Fruit fly (Drosophila melanogaster): ENCODE measurements around the gene JMJD5.

JMJD5 gene

dm6 chr3L:883786-884185, 42.6 kb upstream of the JMJD5 start:
- TF ChIP-seq HLH106 (tag; optimal IDR thresholded peaks at IDR 0.05) (no peak), Hr83 (GFP tag; optimal IDR thresholded peaks at IDR 0.05; ENCODE audit: poor library complexity, severe bottlenecking) (no peak), foxo (GFP tag; optimal IDR thresholded peaks at IDR 0.05) (no peak), sage (GFP tag; optimal IDR thresholded peaks at IDR 0.05) (no peak), rgr (GFP tag; optimal IDR thresholded peaks at IDR 0.05) (no peak), h (GFP tag; optimal IDR thresholded peaks at IDR 0.05) (no peak), CrebA (GFP tag; optimal IDR thresholded peaks at IDR 0.05; ENCODE audit: borderline replicate concordance) (no peak), CG32264 (GFP tag; optimal IDR thresholded peaks at IDR 0.05) (no peak), pan (optimal IDR thresholded peaks at IDR 0.05) (no peak), dl (GFP tag; optimal IDR thresholded peaks at IDR 0.05; ENCODE audit: insufficient read depth in 1 of 2, partially characterized antibody in 2 of 2) (no peak), Rel (GFP tag; optimal IDR thresholded peaks at IDR 0.05) (no peak), Rel (tag; optimal IDR thresholded peaks at IDR 0.05) (no peak), Sp1 (GFP tag; optimal IDR thresholded peaks at IDR 0.05) (no peak), CG9705 (GFP tag; optimal IDR thresholded peaks at IDR 0.05) (no peak), tai (GFP tag; optimal IDR thresholded peaks at IDR 0.05) (no peak), dsf (GFP tag; optimal IDR thresholded peaks at IDR 0.05; ENCODE audit: borderline replicate concordance) (no peak), jim (GFP tag; optimal IDR thresholded peaks at IDR 0.05) (no peak)

- TF ChIP-seq Abd-B (GFP tag; optimal IDR thresholded peaks at IDR 0.05) (no peak), CG32264 (GFP tag; optimal IDR thresholded peaks at IDR 0.05) (no peak), Hnf4 (GFP tag; optimal IDR thresholded peaks at IDR 0.05) (no peak), sv (GFP tag; optimal IDR thresholded peaks at IDR 0.05) (no peak)
Observed at dm6 chr3L:882892-883255, 41.7 kb upstream of the JMJD5 start.

- TF ChIP-seq Hr78 (GFP tag; optimal IDR thresholded peaks at IDR 0.05): no peak
- no peak for TF ChIP-seq ey (GFP tag; optimal IDR thresholded peaks at IDR 0.05)
- no peak for TF ChIP-seq OdsH (GFP tag; optimal IDR thresholded peaks at IDR 0.05)
- TF ChIP-seq usp (GFP tag; optimal IDR thresholded peaks at IDR 0.05): no peak
- TF ChIP-seq tai (GFP tag; optimal IDR thresholded peaks at IDR 0.05): no peak
- TF ChIP-seq Dfd (GFP tag; optimal IDR thresholded peaks at IDR 0.05): no peak
- TF ChIP-seq jim (GFP tag; optimal IDR thresholded peaks at IDR 0.05): no peak
- no peak for TF ChIP-seq foxo (GFP tag; optimal IDR thresholded peaks at IDR 0.05)
- TF ChIP-seq Rel (GFP tag; optimal IDR thresholded peaks at IDR 0.05): no peak
- TF ChIP-seq Rel (tag; optimal IDR thresholded peaks at IDR 0.05): no peak
- no peak for TF ChIP-seq Mio (GFP tag; optimal IDR thresholded peaks at IDR 0.05)
- no peak for TF ChIP-seq Sp1 (GFP tag; optimal IDR thresholded peaks at IDR 0.05)
- no peak for TF ChIP-seq lola (GFP tag; optimal IDR thresholded peaks at IDR 0.05)
Observed at dm6 chr3L:882236-882891, 41.2 kb upstream of the JMJD5 start.

DNA sequence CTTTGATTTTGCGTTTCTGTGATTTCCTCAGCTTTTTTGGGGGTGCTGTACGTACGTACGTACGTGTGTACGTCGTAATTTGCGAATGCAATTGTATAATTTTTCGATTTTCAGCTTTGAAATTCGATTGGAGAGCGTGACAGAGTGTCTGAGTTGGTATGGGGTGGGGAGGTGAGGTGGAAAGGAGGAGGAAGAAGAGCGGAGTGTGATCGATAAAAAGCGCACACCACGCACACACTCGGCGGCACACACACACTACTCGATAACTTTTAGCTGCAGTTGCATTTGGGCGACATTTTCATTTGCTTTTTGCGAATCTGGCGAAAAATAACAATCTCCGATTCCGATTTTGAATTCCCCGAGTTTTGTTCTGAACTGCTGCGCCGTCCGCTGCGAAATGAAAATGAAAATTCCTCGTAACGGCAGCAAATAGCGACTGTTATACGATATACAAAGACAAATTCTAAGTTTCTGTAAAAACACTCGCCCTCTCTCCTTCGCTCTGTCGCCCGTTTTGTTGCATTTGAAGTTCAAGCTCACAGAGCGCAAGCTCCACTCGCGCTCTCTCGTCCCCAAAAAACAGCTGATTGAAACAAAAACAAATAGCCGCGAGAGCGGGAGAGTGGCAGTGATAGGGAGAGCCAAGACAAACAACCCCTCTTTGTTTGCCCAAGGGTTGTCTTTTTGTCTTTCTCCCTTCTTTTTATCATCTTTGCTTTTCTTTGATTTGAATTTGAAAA, 40.5 kb upstream of the JMJD5 start, which contains the start of gene CG13907:
Gene CG13907, minus strand, starts transcription at position 518 of the 740 bp plus-strand sequence.
- TF ChIP-seq rgr (GFP tag; optimal IDR thresholded peaks at IDR 0.05): peak; percentile 31
- TF ChIP-seq tai (GFP tag; optimal IDR thresholded peaks at IDR 0.05): no peak
- peak; percentile 77 to 82 for TF ChIP-seq dl (GFP tag; optimal IDR thresholded peaks at IDR 0.05; ENCODE audit: insufficient read depth in 1 of 2, partially characterized antibody in 2 of 2)
- no peak for TF ChIP-seq dsf (GFP tag; optimal IDR thresholded peaks at IDR 0.05; ENCODE audit: borderline replicate concordance)
- no peak for TF ChIP-seq foxo (GFP tag; optimal IDR thresholded peaks at IDR 0.05)
- peak; percentile 30 for TF ChIP-seq Hnf4 (GFP tag; optimal IDR thresholded peaks at IDR 0.05)
- TF ChIP-seq sage (GFP tag; optimal IDR thresholded peaks at IDR 0.05): no peak
- no peak for TF ChIP-seq CG32264 (GFP tag; optimal IDR thresholded peaks at IDR 0.05)
- TF ChIP-seq Myc (optimal IDR thresholded peaks at IDR 0.05): no peak
- TF ChIP-seq jim (GFP tag; optimal IDR thresholded peaks at IDR 0.05): no peak
- TF ChIP-seq Dif (GFP tag; optimal IDR thresholded peaks at IDR 0.05; ENCODE audit: partially characterized antibody): peak; percentile 83
- no peak for TF ChIP-seq Abd-B (GFP tag; optimal IDR thresholded peaks at IDR 0.05)
- no peak for TF ChIP-seq br (GFP tag; optimal IDR thresholded peaks at IDR 0.05)
- no peak for TF ChIP-seq Mio (GFP tag; optimal IDR thresholded peaks at IDR 0.05)

- peak; percentile 78 to 91 for TF ChIP-seq dl (GFP tag; optimal IDR thresholded peaks at IDR 0.05; ENCODE audit: insufficient read depth in 1 of 2, partially characterized antibody in 2 of 2)
- no peak for TF ChIP-seq CG32264 (GFP tag; optimal IDR thresholded peaks at IDR 0.05)
- peak; percentile 96 for TF ChIP-seq Dif (GFP tag; optimal IDR thresholded peaks at IDR 0.05; ENCODE audit: partially characterized antibody)
Observed at dm6 chr3L:880851-881250, 39.7 kb upstream of the JMJD5 start.

Data from whole organism, wandering third instar larva.